Fruit fly (Drosophila melanogaster) Kc167 (cell line): ENCODE measurements around the gene CG1136.

ENCODE experiments used
- Sin3A ChIP-seq: fragments of >200 bp; optimal IDR thresholded peaks from 2 replicates; lab custom pipeline; 2018; ENCODE audit warnings: missing external identifiers
- h ChIP-seq: fragments of >200 bp; optimal IDR thresholded peaks from 3 replicates; lab custom pipeline; 2018; ENCODE audit warnings: missing external identifiers
- insv ChIP-seq: fragments of >200 bp; optimal IDR thresholded peaks from 3 replicates; lab custom pipeline; 2018; ENCODE audit warnings: missing external identifiers
- psq ChIP-seq: fragments of >200 bp; optimal IDR thresholded peaks from 2 replicates; lab custom pipeline; 2017; ENCODE audit warnings: missing external identifiers

- TF ChIP-seq insv (lab: Kevin White, UChicago), result no peak
- no peak for TF ChIP-seq psq (lab: Kevin White, UChicago)
- TF ChIP-seq Sin3A, result no peak
- TF ChIP-seq h, result no peak
Measured at dm6 chr3L:4085867-4086266, 39.5 kb downstream of the CG1136 start.
